Fruit fly (Drosophila melanogaster) whole organism, prepupa: ENCODE measurements around the gene CG15498.

Experiments
- CG11762 ChIP-seq: fragments of 200-800 bp; sonication (Bioruptor generic); optimal IDR thresholded peaks from 3 replicates; lab custom pipeline; 2016; ENCODE audit warnings: missing biosample characterization, missing genetic modification characterization; ENCODE audit not compliant: insufficient read depth
- Hr38 ChIP-seq: sonication (Bioruptor generic); optimal IDR thresholded peaks from 2 replicates; lab custom pipeline; 2016; ENCODE audit warnings: missing biosample characterization, missing genetic modification characterization
- Hr39 ChIP-seq: fragments of 200-800 bp; sonication (Bioruptor generic); optimal IDR thresholded peaks from 2 replicates; lab custom pipeline; 2016; ENCODE audit warnings: missing biosample characterization, missing genetic modification characterization

DNA sequence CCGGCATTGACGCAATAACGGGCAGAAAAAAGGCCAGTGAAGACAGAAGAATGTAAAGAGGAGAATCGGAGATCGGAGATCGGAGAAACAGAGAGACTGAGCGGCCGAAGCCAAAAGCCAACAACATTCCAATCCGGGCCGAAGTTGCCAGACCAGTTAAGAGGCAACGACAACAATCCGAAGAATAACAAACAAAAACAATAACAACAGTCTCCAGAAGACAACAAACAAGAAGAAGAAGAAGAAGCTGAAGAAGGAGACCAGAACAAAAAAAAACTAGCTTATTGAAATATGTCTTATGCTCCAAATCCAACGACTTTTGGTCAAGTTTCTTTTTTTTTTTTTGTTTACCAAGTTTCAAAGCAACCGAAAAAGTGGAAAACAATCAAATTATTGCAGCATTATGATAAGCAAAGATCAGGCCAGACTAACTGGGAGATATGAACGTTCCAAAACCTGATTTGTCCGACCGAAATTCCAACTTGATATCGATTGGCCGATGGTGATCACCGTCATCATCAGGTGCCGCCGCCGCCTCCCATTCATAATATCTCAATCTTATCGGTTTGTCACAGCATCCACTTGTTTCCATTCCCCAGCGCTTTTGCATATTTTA is 14.8 kb upstream of the CG15498 start:
- no peak for TF ChIP-seq CG11762 (GFP tag; lab: Kevin White, UChicago)
- TF ChIP-seq Hr38 (GFP tag; lab: Kevin White, UChicago), result no peak
- no peak for TF ChIP-seq Hr39 (GFP tag; lab: Kevin White, UChicago)
